Fruit fly (Drosophila melanogaster) whole organism: ENCODE measurements around the gene TwdlX.

Experiments used
- CG8478 ChIP-seq: fragments of >200 bp; optimal IDR thresholded peaks from 2 replicates; lab custom pipeline; 2018; ENCODE audit warnings: inconsistent platforms
- Dll ChIP-seq: fragments of >200 bp; optimal IDR thresholded peaks from 2 replicates; lab custom pipeline; 2017
- EcR ChIP-seq, 2 experiments: fragments of >200 bp; optimal IDR thresholded peaks; 2 replicates each; lab custom pipeline; 2017; ENCODE audit warnings: missing biosample characterization in 2 of 2, missing genetic modification characterization in 2 of 2, missing genetic modification reagents in 2 of 2
- pan ChIP-seq: fragments of >200 bp; optimal IDR thresholded peaks from 2 replicates; lab custom pipeline; 2017
- psq ChIP-seq: fragments of >200 bp; optimal IDR thresholded peaks from 2 replicates; lab custom pipeline; 2017
- usp ChIP-seq: fragments of >200 bp; optimal IDR thresholded peaks from 2 replicates; lab custom pipeline; 2017; ENCODE audit warnings: missing biosample characterization, missing genetic modification characterization, mixed read lengths

Gene TwdlX

dm6 chrX:16730791-16731190 lies at the start of gene TwdlX:
Gene TwdlX (plus strand): TSS chrX:16731091.
- TF ChIP-seq CG8478 (no peak), psq (lab: Kevin White, UChicago) (no peak), EcR (GFP tag; optimal IDR thresholded peaks at IDR 0.05; lab: Kevin White, UChicago) (no peak), Dll (no peak), usp (GFP tag; lab: Kevin White, UChicago) (no peak), pan (lab: Kevin White, UChicago) (no peak)

dm6 chrX:16683765-16684164 lies 47.1 kb upstream of the TwdlX start, which contains the start of gene Axs:
Gene Axs (minus strand): TSS chrX:16683895.
- TF ChIP-seq usp (GFP tag; lab: Kevin White, UChicago) (no peak), CG8478 (no peak), psq (lab: Kevin White, UChicago) (no peak)

dm6 chrX:16687400-16688105 lies 43.3 kb upstream of the TwdlX start:
- no peak for TF ChIP-seq usp (GFP tag; lab: Kevin White, UChicago)
- no peak for TF ChIP-seq psq (lab: Kevin White, UChicago)
- TF ChIP-seq EcR (GFP tag; optimal IDR thresholded peaks at IDR 0.05; lab: Kevin White, UChicago) = no peak
- no peak for TF ChIP-seq pan (lab: Kevin White, UChicago)
- no peak for TF ChIP-seq Dll
- no peak for TF ChIP-seq CG8478

dm6 chrX:16688106-16688459 lies 42.8 kb upstream of the TwdlX start:
- no peak for TF ChIP-seq Dll
- TF ChIP-seq pan (lab: Kevin White, UChicago) = no peak
- no peak for TF ChIP-seq psq (lab: Kevin White, UChicago)
- TF ChIP-seq CG8478 = no peak
- TF ChIP-seq EcR (GFP tag; optimal IDR thresholded peaks at IDR 0.05; lab: Kevin White, UChicago) = no peak
- no peak for TF ChIP-seq usp (GFP tag; lab: Kevin White, UChicago)

dm6 chrX:16689339-16689738 lies 41.6 kb upstream of the TwdlX start:
- TF ChIP-seq usp (GFP tag; lab: Kevin White, UChicago) = no peak
- TF ChIP-seq CG8478 = no peak
- TF ChIP-seq psq (lab: Kevin White, UChicago) = no peak
- no peak for TF ChIP-seq EcR (GFP tag; optimal IDR thresholded peaks at IDR 0.05; lab: Kevin White, UChicago)
- TF ChIP-seq Dll = no peak

dm6 chrX:16689966-16690365 lies 40.9 kb upstream of the TwdlX start:
- no peak for TF ChIP-seq pan (lab: Kevin White, UChicago)
- TF ChIP-seq Dll = no peak
- no peak for TF ChIP-seq CG8478
- no peak for TF ChIP-seq usp (GFP tag; lab: Kevin White, UChicago)
- no peak for TF ChIP-seq psq (lab: Kevin White, UChicago)
- no peak for TF ChIP-seq EcR (GFP tag; optimal IDR thresholded peaks at IDR 0.05; lab: Kevin White, UChicago)

- TF ChIP-seq psq (lab: Kevin White, UChicago) (no peak), Dll (no peak), CG8478 (no peak), pan (lab: Kevin White, UChicago) (no peak), EcR (GFP tag; optimal IDR thresholded peaks at IDR 0.05; lab: Kevin White, UChicago) (no peak), usp (GFP tag; lab: Kevin White, UChicago) (no peak)
Measured at dm6 chrX:16690499-16690898, 40.4 kb upstream of the TwdlX start.

dm6 chrX:16691440-16691839 lies 39.5 kb upstream of the TwdlX start:
- TF ChIP-seq pan (lab: Kevin White, UChicago) (no peak), psq (lab: Kevin White, UChicago) (no peak), CG8478 (no peak)

dm6 chrX:16692325-16692724 lies 38.6 kb upstream of the TwdlX start:
- TF ChIP-seq CG8478 (no peak), EcR (GFP tag; optimal IDR thresholded peaks at IDR 0.05; lab: Kevin White, UChicago) (no peak), Dll (no peak), usp (GFP tag; lab: Kevin White, UChicago) (no peak), pan (lab: Kevin White, UChicago) (no peak)

- no peak for TF ChIP-seq CG8478
- no peak for TF ChIP-seq psq (lab: Kevin White, UChicago)
- no peak for TF ChIP-seq EcR (GFP tag; optimal IDR thresholded peaks at IDR 0.05; lab: Kevin White, UChicago)
- no peak for TF ChIP-seq Dll
- TF ChIP-seq pan (lab: Kevin White, UChicago) = no peak
- TF ChIP-seq usp (GFP tag; lab: Kevin White, UChicago) = no peak
Measured at dm6 chrX:16693805-16694387, 37.0 kb upstream of the TwdlX start.

- no peak for TF ChIP-seq CG8478
- TF ChIP-seq psq (lab: Kevin White, UChicago) = no peak
- TF ChIP-seq pan (lab: Kevin White, UChicago) = no peak
Measured at dm6 chrX:16694477-16694876, 36.4 kb upstream of the TwdlX start.

- TF ChIP-seq Dll = no peak
- no peak for TF ChIP-seq EcR (GFP tag; optimal IDR thresholded peaks at IDR 0.05; lab: Kevin White, UChicago)
- no peak for TF ChIP-seq usp (GFP tag; lab: Kevin White, UChicago)
- no peak for TF ChIP-seq psq (lab: Kevin White, UChicago)
- no peak for TF ChIP-seq CG8478
Measured at dm6 chrX:16694959-16695358, 35.9 kb upstream of the TwdlX start, which contains the start of gene Septin4. Gene Septin4 (minus strand): TSS chrX:16695173.

dm6 chrX:16695658-16696181 lies 35.2 kb upstream of the TwdlX start, which contains the start of gene CG4678:
Gene CG4678 (plus strand): TSS chrX:16696131.
- no peak for TF ChIP-seq EcR (GFP tag; optimal IDR thresholded peaks at IDR 0.05; lab: Kevin White, UChicago)
- TF ChIP-seq usp (GFP tag; lab: Kevin White, UChicago) = no peak
